Fruit fly (Drosophila melanogaster) whole organism, embryonic: ENCODE measurements around the gene CG7985.

ENCODE experiments used
- CG10543 ChIP-seq: fragments of 200-800 bp; sonication (Bioruptor generic); optimal IDR thresholded peaks from 3 replicates; lab custom pipeline; 2017; ENCODE audit warnings: missing biosample characterization, mild to moderate bottlenecking, missing genetic modification characterization, moderate library complexity
- CG11560 ChIP-seq: fragments of 200-800 bp; sonication (Bioruptor generic); IDR thresholded peaks from 3 replicates; pipeline ENCODE4 v1.3.6; 2022; ENCODE audit warnings: missing biosample characterization, missing genetic modification characterization
- CG11695 ChIP-seq: fragments of 200-800 bp; sonication (Bioruptor generic); IDR thresholded peaks from 3 replicates; pipeline ENCODE4 v1.3.6; 2022; ENCODE audit warnings: missing biosample characterization, missing genetic modification characterization
- CG14441 ChIP-seq: fragments of 200-800 bp; sonication (Bioruptor generic); IDR thresholded peaks from 2 replicates; pipeline ENCODE4 v1.3.6; 2022; ENCODE audit warnings: missing biosample characterization, missing genetic modification characterization
- CG1647 ChIP-seq: fragments of 200-800 bp; sonication (Bioruptor generic); optimal IDR thresholded peaks from 3 replicates; lab custom pipeline; 2016; ENCODE audit warnings: missing biosample characterization, missing genetic modification characterization
- CG1832 ChIP-seq: fragments of 200-800 bp; sonication (Bioruptor generic); optimal IDR thresholded peaks from 2 replicates; lab custom pipeline; 2017; ENCODE audit warnings: missing biosample characterization, mild to moderate bottlenecking, missing genetic modification characterization, inconsistent platforms
- CG2202 ChIP-seq: fragments of 200-800 bp; sonication (Bioruptor generic); optimal IDR thresholded peaks from 2 replicates; lab custom pipeline; 2018; ENCODE audit warnings: missing biosample characterization, mild to moderate bottlenecking, missing genetic modification characterization
- CG34376 ChIP-seq: fragments of 200-800 bp; sonication (Bioruptor generic); optimal IDR thresholded peaks from 2 replicates; lab custom pipeline; 2018; ENCODE audit warnings: missing biosample characterization, mild to moderate bottlenecking, missing genetic modification characterization
- CG4820 ChIP-seq: fragments of 200-800 bp; sonication (Bioruptor generic); optimal IDR thresholded peaks from 3 replicates; lab custom pipeline; 2016; ENCODE audit warnings: missing biosample characterization, missing genetic modification characterization
- CG4854 ChIP-seq: fragments of 200-800 bp; sonication (Bioruptor generic); optimal IDR thresholded peaks from 2 replicates; lab custom pipeline; 2016; ENCODE audit warnings: missing biosample characterization, missing genetic modification characterization, inconsistent platforms
- CG6683 ChIP-seq: fragments of 200-800 bp; sonication (Bioruptor generic); optimal IDR thresholded peaks from 2 replicates; lab custom pipeline; 2017; ENCODE audit warnings: missing biosample characterization, mild to moderate bottlenecking, missing genetic modification characterization, missing genetic modification reagents
- CG9215 ChIP-seq: fragments of 200-800 bp; sonication (Bioruptor generic); IDR thresholded peaks from 2 replicates; pipeline ENCODE4 v1.3.6; 2022; ENCODE audit warnings: missing biosample characterization, missing genetic modification characterization
- D19A ChIP-seq: fragments of 200-800 bp; optimal IDR thresholded peaks from 3 replicates; lab custom pipeline; 2019; ENCODE audit warnings: missing biosample characterization, mild to moderate bottlenecking, missing genetic modification characterization, moderate library complexity
- Dref ChIP-seq: fragments of 200-800 bp; sonication (Bioruptor generic); IDR thresholded peaks from 2 replicates; pipeline ENCODE4 v1.3.6; 2022; ENCODE audit warnings: missing biosample characterization, missing genetic modification characterization
- E2f1 ChIP-seq: fragments of 200-800 bp; sonication (Bioruptor generic); IDR thresholded peaks from 2 replicates; pipeline ENCODE4 v1.3.6; 2022; ENCODE audit warnings: missing biosample characterization, missing genetic modification characterization
- ERR ChIP-seq: fragments of 200-800 bp; sonication (Bioruptor generic); optimal IDR thresholded peaks from 2 replicates; lab custom pipeline; 2016; ENCODE audit warnings: missing biosample characterization, missing genetic modification characterization
- HLH4C ChIP-seq: fragments of 200-800 bp; sonication (Bioruptor generic); IDR thresholded peaks from 3 replicates; pipeline ENCODE4 v1.3.6; 2022; ENCODE audit warnings: missing biosample characterization, missing genetic modification characterization; ENCODE audit not compliant: partially characterized antibody
- Jarid2 ChIP-seq: fragments of 200-800 bp; sonication (Bioruptor generic); optimal IDR thresholded peaks from 3 replicates; lab custom pipeline; 2017; ENCODE audit warnings: mild to moderate bottlenecking, missing biosample characterization, missing genetic modification reagents, missing genetic modification characterization
- Mrtf ChIP-seq: fragments of 200-800 bp; sonication (Bioruptor generic); IDR thresholded peaks from 3 replicates; pipeline ENCODE4 v1.3.6; 2022; ENCODE audit warnings: missing biosample characterization, missing genetic modification characterization
- NFAT ChIP-seq: fragments of 200-800 bp; sonication (Bioruptor generic); IDR thresholded peaks from 2 replicates; pipeline ENCODE4 v1.3.6; 2022; ENCODE audit warnings: missing biosample characterization, missing genetic modification characterization
- Nf-YC ChIP-seq: fragments of 200-800 bp; optimal IDR thresholded peaks from 3 replicates; lab custom pipeline; 2019; ENCODE audit warnings: missing biosample characterization, mild to moderate bottlenecking, missing genetic modification characterization, moderate library complexity
- Pdp1 ChIP-seq, 2 experiments: fragments of 200-800 bp; sonication (Bioruptor generic); optimal IDR thresholded peaks; 3 replicates each; lab custom pipeline; 2016; ENCODE audit warnings: missing biosample characterization in 2 of 2, missing genetic modification characterization in 2 of 2, mild to moderate bottlenecking in 1 of 2, moderate library complexity in 1 of 2
- Poxn ChIP-seq: fragments of 200-800 bp; sonication (Bioruptor generic); IDR thresholded peaks from 2 replicates; pipeline ENCODE4 v1.3.6; 2022; ENCODE audit warnings: missing biosample characterization, missing genetic modification characterization
- abd-A ChIP-seq: fragments of 200-800 bp; sonication (Bioruptor generic); optimal IDR thresholded peaks from 3 replicates; lab custom pipeline; 2019; ENCODE audit warnings: missing biosample characterization, mild to moderate bottlenecking, missing genetic modification characterization, moderate library complexity
- ara ChIP-seq: fragments of 200-800 bp; sonication (Bioruptor generic); IDR thresholded peaks from 2 replicates; pipeline ENCODE4 v1.3.6; 2022; ENCODE audit warnings: missing biosample characterization, missing genetic modification characterization
- bigmax ChIP-seq: fragments of 200-800 bp; sonication (Bioruptor generic); optimal IDR thresholded peaks from 2 replicates; lab custom pipeline; 2018; ENCODE audit warnings: missing biosample characterization, mild to moderate bottlenecking, missing genetic modification characterization
- br ChIP-seq: fragments of >200 bp; optimal IDR thresholded peaks from 2 replicates; lab custom pipeline; 2017
- cad ChIP-seq: fragments of >200 bp; optimal IDR thresholded peaks from 2 replicates; lab custom pipeline; 2017; ENCODE audit warnings: missing biosample characterization, missing genetic modification characterization
- ci ChIP-seq: fragments of 200-800 bp; sonication (Bioruptor generic); IDR thresholded peaks from 3 replicates; pipeline ENCODE4 v1.3.6; 2022; ENCODE audit warnings: missing biosample characterization, missing genetic modification characterization
- crol ChIP-seq: fragments of 200-800 bp; sonication (Bioruptor generic); IDR thresholded peaks from 2 replicates; pipeline ENCODE4 v1.3.6; 2022; ENCODE audit warnings: missing biosample characterization, missing genetic modification characterization
- cwo ChIP-seq: fragments of 200-800 bp; sonication (Bioruptor generic); optimal IDR thresholded peaks from 3 replicates; lab custom pipeline; 2017; ENCODE audit warnings: missing biosample characterization, missing genetic modification characterization, mild to moderate bottlenecking, moderate library complexity, missing genetic modification reagents
- dysf ChIP-seq: fragments of 200-800 bp; sonication (Bioruptor generic); IDR thresholded peaks from 3 replicates; pipeline ENCODE4 v1.3.6; 2022; ENCODE audit warnings: missing biosample characterization, missing genetic modification characterization
- fu2 ChIP-seq: fragments of 200-800 bp; sonication (Bioruptor generic); optimal IDR thresholded peaks from 2 replicates; lab custom pipeline; 2016; ENCODE audit warnings: missing biosample characterization, missing genetic modification characterization
- gcm ChIP-seq: fragments of 200-800 bp; sonication (Bioruptor generic); optimal IDR thresholded peaks from 2 replicates; lab custom pipeline; 2019; ENCODE audit warnings: missing biosample characterization, mild to moderate bottlenecking, missing genetic modification characterization, moderate library complexity
- grau ChIP-seq: fragments of 200-800 bp; optimal IDR thresholded peaks from 3 replicates; lab custom pipeline; 2019; ENCODE audit warnings: missing biosample characterization, mild to moderate bottlenecking, missing genetic modification characterization, moderate library complexity
- grn ChIP-seq: fragments of 200-800 bp; sonication (Bioruptor generic); optimal IDR thresholded peaks from 3 replicates; lab custom pipeline; 2017; ENCODE audit warnings: missing biosample characterization, missing genetic modification characterization
- insv ChIP-seq, 2 experiments: fragments of 200-800 bp; sonication (Bioruptor generic); optimal IDR thresholded peaks; 3 replicates each; lab custom pipeline; 2016 to 2018; ENCODE audit warnings: missing biosample characterization in 2 of 2, missing genetic modification characterization in 2 of 2
- odd ChIP-seq: fragments of 200-800 bp; sonication (Bioruptor generic); optimal IDR thresholded peaks from 2 replicates; lab custom pipeline; 2017; ENCODE audit warnings: missing biosample characterization, mild to moderate bottlenecking, missing genetic modification characterization
- onecut ChIP-seq: fragments of 200-800 bp; sonication (Bioruptor generic); IDR thresholded peaks from 2 replicates; pipeline ENCODE4 v1.3.6; 2022; ENCODE audit warnings: missing biosample characterization, missing genetic modification characterization
- org-1 ChIP-seq: fragments of 200-800 bp; sonication (Bioruptor generic); optimal IDR thresholded peaks from 2 replicates; lab custom pipeline; 2017; ENCODE audit warnings: missing biosample characterization, missing genetic modification characterization
- pan ChIP-seq, 4 experiments: fragments of >200 bp in 3 of 4; fragments of 200-800 bp in 1 of 4; sonication (Bioruptor generic) in 1 of 4; optimal IDR thresholded peaks in 3 of 4; IDR thresholded peaks in 1 of 4; 2 replicates each; pipeline versions ENCODE4 v1.3.6 to Lab custom; 2017 to 2022; ENCODE audit warnings: missing biosample characterization in 2 of 4, missing genetic modification characterization in 2 of 4, mixed read lengths in 1 of 4
- peb ChIP-seq: fragments of 200-800 bp; sonication (Bioruptor generic); IDR thresholded peaks from 2 replicates; pipeline ENCODE4 v1.3.6; 2022; ENCODE audit warnings: missing biosample characterization, missing genetic modification characterization
- pfk ChIP-seq: fragments of 200-800 bp; sonication (Bioruptor generic); optimal IDR thresholded peaks from 2 replicates; lab custom pipeline; 2018; ENCODE audit warnings: missing biosample characterization, mild to moderate bottlenecking, missing genetic modification characterization, moderate library complexity
- prd ChIP-seq, 3 experiments: fragments of >200 bp in 2 of 3; fragments of 200-800 bp in 1 of 3; sonication (Bioruptor generic) in 1 of 3; optimal IDR thresholded peaks in 2 of 3; IDR thresholded peaks in 1 of 3; 2 replicates in 2 of 3; 3 replicates in 1 of 3; pipeline versions ENCODE4 v1.3.6 to Lab custom; 2017 to 2022; ENCODE audit warnings: missing biosample characterization in 1 of 3, missing genetic modification characterization in 1 of 3
- rib ChIP-seq: fragments of 200-800 bp; sonication (Bioruptor generic); IDR thresholded peaks from 2 replicates; pipeline ENCODE4 v1.3.6; 2022; ENCODE audit warnings: missing biosample characterization, missing genetic modification characterization
- scrt ChIP-seq: fragments of 200-800 bp; sonication (Bioruptor generic); optimal IDR thresholded peaks from 2 replicates; lab custom pipeline; 2018; ENCODE audit warnings: missing biosample characterization, mild to moderate bottlenecking, missing genetic modification characterization, moderate library complexity
- sima ChIP-seq: fragments of 200-800 bp; sonication (Bioruptor generic); optimal IDR thresholded peaks from 2 replicates; lab custom pipeline; 2016; ENCODE audit warnings: missing biosample characterization, missing genetic modification characterization
- trh ChIP-seq: fragments of 200-800 bp; sonication (Bioruptor generic); optimal IDR thresholded peaks from 2 replicates; lab custom pipeline; 2016; ENCODE audit warnings: missing biosample characterization, missing genetic modification characterization
- twi ChIP-seq: fragments of 200-800 bp; optimal IDR thresholded peaks from 2 replicates; lab custom pipeline; 2019; ENCODE audit warnings: missing biosample characterization, mild to moderate bottlenecking, missing genetic modification characterization, moderate library complexity
- vvl ChIP-seq: fragments of 200-800 bp; sonication (Bioruptor generic); IDR thresholded peaks from 2 replicates; pipeline ENCODE4 v1.3.6; 2022; ENCODE audit warnings: missing biosample characterization, missing genetic modification characterization
- zfh1 ChIP-seq: fragments of 200-800 bp; sonication (Bioruptor generic); IDR thresholded peaks from 3 replicates; pipeline ENCODE4 v1.3.6; 2022; ENCODE audit warnings: missing biosample characterization, missing genetic modification characterization

CG7985 gene

dm6 chr3R:18226809-18227157 lies 27.1 kb downstream of the CG7985 start:
- TF ChIP-seq CG11560 (tag; lab: Robert Waterston, UW) = no peak
- no peak for TF ChIP-seq D19A (tag; lab: Kevin White, UChicago)
- no peak for TF ChIP-seq Jarid2 (GFP tag; lab: Kevin White, UChicago)
- TF ChIP-seq Pdp1 (GFP tag; optimal IDR thresholded peaks at IDR 0.05; lab: Kevin White, UChicago) = peak in 1 of 2 experiments; percentile 24
- TF ChIP-seq CG4854 (GFP tag; lab: Kevin White, UChicago) = no peak
- TF ChIP-seq cad (GFP tag; lab: Kevin White, UChicago) = no peak
- TF ChIP-seq abd-A (tag; lab: Kevin White, UChicago) = no peak
- TF ChIP-seq pan (optimal IDR thresholded peaks at IDR 0.05; lab: Kevin White, UChicago) = no peak
- TF ChIP-seq pan (GFP tag; optimal IDR thresholded peaks at IDR 0.05 in 1 of 2, IDR thresholded peaks at IDR 0.05 in 1 of 2) = no peak
- peak; percentile 18; the same call in 1 of the 2 replicates for TF ChIP-seq Dref (GFP tag; lab: Robert Waterston, UW)
- TF ChIP-seq CG9215 = no peak
- no peak for TF ChIP-seq dysf (GFP tag; lab: Robert Waterston, UW)
- TF ChIP-seq CG4820 = no peak
- no peak for TF ChIP-seq CG1832 (GFP tag; lab: Kevin White, UChicago)
- no peak for TF ChIP-seq trh (GFP tag; lab: Kevin White, UChicago)
- no peak for TF ChIP-seq zfh1
- no peak for TF ChIP-seq scrt (GFP tag; lab: Kevin White, UChicago)
- TF ChIP-seq crol = peak; percentile 86
- no peak for TF ChIP-seq org-1 (GFP tag; lab: Kevin White, UChicago)
- no peak for TF ChIP-seq peb
- peak; percentile 20 for TF ChIP-seq fu2 (GFP tag; lab: Kevin White, UChicago)
- TF ChIP-seq NFAT (GFP tag; lab: Robert Waterston, UW) = peak; percentile 75
- no peak for TF ChIP-seq br
- no peak for TF ChIP-seq CG1647 (GFP tag; lab: Kevin White, UChicago)
- no peak for TF ChIP-seq grau (tag; lab: Kevin White, UChicago)
- no peak for TF ChIP-seq odd
- TF ChIP-seq CG34376 (GFP tag; lab: Kevin White, UChicago) = no peak
- 0 out of 2 replicates have a peak, but pooled peaks have one; percentile 13 for TF ChIP-seq CG14441
- TF ChIP-seq ara = 0 out of 2 replicates have a peak, but pooled peaks have one; percentile 25
- TF ChIP-seq CG11695 = 0 out of 3 replicates have a peak, but pooled peaks have one; percentile 39
- no peak for TF ChIP-seq pfk (GFP tag; lab: Kevin White, UChicago)
- TF ChIP-seq CG2202 = no peak
- no peak for TF ChIP-seq prd (optimal IDR thresholded peaks at IDR 0.05; lab: Kevin White, UChicago)
- no peak for TF ChIP-seq prd (GFP tag; IDR thresholded peaks at IDR 0.05; lab: Robert Waterston, UW)
- TF ChIP-seq Poxn (GFP tag; lab: Robert Waterston, UW) = no peak
- TF ChIP-seq grn = no peak
- TF ChIP-seq twi = no peak
- TF ChIP-seq CG10543 = no peak
- TF ChIP-seq ERR = peak; percentile 92
- TF ChIP-seq cwo (GFP tag; lab: Kevin White, UChicago) = no peak
- no peak for TF ChIP-seq E2f1 (GFP tag; lab: Robert Waterston, UW)
- TF ChIP-seq gcm (GFP tag; lab: Kevin White, UChicago) = peak; percentile 44
- TF ChIP-seq insv (GFP tag; optimal IDR thresholded peaks at IDR 0.05; lab: Kevin White, UChicago) = no peak
- TF ChIP-seq ci (GFP tag; lab: Robert Waterston, UW) = 0 out of 3 replicates have a peak, but pooled peaks have one; percentile 44
- TF ChIP-seq CG6683 (GFP tag; lab: Kevin White, UChicago) = no peak
- no peak for TF ChIP-seq vvl (GFP tag; lab: Robert Waterston, UW)
- TF ChIP-seq Mrtf (GFP tag; lab: Robert Waterston, UW) = no peak
- TF ChIP-seq Nf-YC (tag; lab: Kevin White, UChicago) = no peak
- peak; percentile 94 for TF ChIP-seq bigmax
- TF ChIP-seq HLH4C (GFP tag; lab: Robert Waterston, UW) = 0 out of 3 replicates have a peak, but pooled peaks have one; percentile 20
- no peak for TF ChIP-seq rib (GFP tag; lab: Robert Waterston, UW)
- TF ChIP-seq sima = no peak
- no peak for TF ChIP-seq onecut
